Worm (Caenorhabditis elegans) whole organism, L2 larva: ENCODE results near the gene pqn-91.
"Not testable (repeated sequence)": the region's sequence is repeated elsewhere in the genome, so short reads cannot be mapped to it uniquely, and the experiment has no call there.

ENCODE experiments used
- alr-1 ChIP-seq: fragments of 150-350 bp; optimal IDR thresholded peaks from 2 replicates; lab custom pipeline; 2014; ENCODE audit warnings: missing biosample characterization, missing genetic modification characterization
- aly-2 ChIP-seq: fragments of 150-350 bp; optimal IDR thresholded peaks from 2 replicates; lab custom pipeline; 2014; ENCODE audit warnings: missing biosample characterization, missing genetic modification characterization
- egl-27 ChIP-seq: sonication (generic microtip); optimal IDR thresholded peaks from 3 replicates; lab custom pipeline; 2017; ENCODE audit warnings: missing biosample characterization, missing genetic modification reagents, missing genetic modification characterization
- elt-3 ChIP-seq: sonication (generic microtip); optimal IDR thresholded peaks from 2 replicates; lab custom pipeline; 2017; ENCODE audit warnings: missing biosample characterization, missing genetic modification characterization
- fos-1 ChIP-seq: fragments of 150-350 bp; optimal IDR thresholded peaks from 2 replicates; lab custom pipeline; 2014; ENCODE audit warnings: missing biosample characterization, missing genetic modification characterization
- lin-13 ChIP-seq: fragments of 150-350 bp; optimal IDR thresholded peaks from 2 replicates; lab custom pipeline; 2014; ENCODE audit warnings: missing biosample characterization, missing genetic modification reagents, missing genetic modification characterization
- lin-39 ChIP-seq: fragments of 150-350 bp; optimal IDR thresholded peaks from 2 replicates; lab custom pipeline; 2014; ENCODE audit warnings: missing biosample characterization, missing genetic modification reagents, missing genetic modification characterization
- nhr-11 ChIP-seq: fragments of 150-350 bp; optimal IDR thresholded peaks from 2 replicates; lab custom pipeline; 2014; ENCODE audit warnings: missing biosample characterization, missing genetic modification characterization
- snpc-4 ChIP-seq: fragments of 150-350 bp; optimal IDR thresholded peaks from 2 replicates; lab custom pipeline; 2014; ENCODE audit warnings: missing biosample characterization, missing genetic modification characterization
- unc-39 ChIP-seq: fragments of 150-350 bp; optimal IDR thresholded peaks from 2 replicates; lab custom pipeline; 2014; ENCODE audit warnings: missing biosample characterization, missing genetic modification characterization

- not testable (repeated sequence) for TF ChIP-seq fos-1 (tag; lab: Kevin White, UChicago); lin-39 (tag; lab: Kevin White, UChicago); unc-39 (tag; lab: Kevin White, UChicago); lin-13; snpc-4 (tag; lab: Kevin White, UChicago); egl-27 (tag; lab: Kevin White, UChicago); alr-1 (tag; lab: Kevin White, UChicago); aly-2 (tag; lab: Kevin White, UChicago); nhr-11 (tag; lab: Kevin White, UChicago); elt-3 (tag; lab: Kevin White, UChicago)
Measured at ce11 chrIV:15318982-15319381, 27.3 kb downstream of the pqn-91 start, which contains the start of gene Y73F8A.14.
